Worm (Caenorhabditis elegans): ENCODE data around the gene mel-32.

mel-32 gene

DNA sequence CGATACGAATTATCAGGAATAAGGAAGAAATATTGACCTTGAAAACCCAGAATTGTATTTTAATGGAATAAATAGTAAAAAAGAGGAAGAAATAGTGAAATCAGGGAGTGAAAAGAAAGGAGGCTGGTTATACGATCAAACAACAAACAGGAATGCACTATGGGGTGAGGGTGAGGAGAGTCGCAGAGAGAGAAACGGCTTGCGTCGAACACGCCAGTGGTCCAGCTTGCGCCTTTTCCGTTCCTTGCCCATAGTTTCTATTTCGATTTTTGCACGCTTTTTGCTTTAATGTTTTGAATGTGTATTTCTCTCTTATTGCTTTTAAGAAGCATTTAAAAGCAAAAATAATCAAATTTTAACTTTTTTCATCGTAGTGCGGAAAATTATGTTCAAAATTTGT, 10.9 kb upstream of the mel-32 start:
- TF ChIP-seq Y5F2A.4 (GFP tag; optimal IDR thresholded peaks at IDR 0.05) (no peak), F44E2.7 (GFP tag; IDR thresholded peaks at IDR 0.05) (no peak), spr-1 (tag; optimal IDR thresholded peaks at IDR 0.05) (peak; percentile 80), snpc-1.2 (GFP tag; IDR thresholded peaks at IDR 0.05) (no peak), madf-9 (GFP tag; conservative IDR thresholded peaks at IDR 0.05) (0 out of 2 replicates have a peak, but pooled peaks have one; percentile 34), ZK337.2 (GFP tag; IDR thresholded peaks at IDR 0.05) (no peak), sdz-12 (GFP tag; optimal IDR thresholded peaks at IDR 0.05) (no peak), tra-1 (GFP tag; IDR thresholded peaks at IDR 0.05) (peak; percentile 43; the same call in 1 of the 2 replicates), daf-12 (tag; optimal IDR thresholded peaks at IDR 0.05) (no peak), zfp-2 (tag; optimal IDR thresholded peaks at IDR 0.05) (no peak), unc-62 (GFP tag; optimal IDR thresholded peaks at IDR 0.05 in 1 of 2) (peak in 1 of 2 experiments; percentile 65), unc-62 (tag; optimal IDR thresholded peaks at IDR 0.05) (no peak), tag-97 (GFP tag; IDR thresholded peaks at IDR 0.05) (no peak), ces-1 (GFP tag; optimal IDR thresholded peaks at IDR 0.05) (no peak), mes-2 (tag; optimal IDR thresholded peaks at IDR 0.05; ENCODE audit: poor library complexity, severe bottlenecking) (peak; percentile 93), lin-38 (GFP tag; IDR thresholded peaks at IDR 0.05) (peak; percentile 83), fos-1 (tag; optimal IDR thresholded peaks at IDR 0.05) (no peak), ztf-11 (tag; optimal IDR thresholded peaks at IDR 0.05) (no peak), dmd-6 (GFP tag; IDR thresholded peaks at IDR 0.05) (peak; percentile 65), nhr-76 (tag; optimal IDR thresholded peaks at IDR 0.05) (no peak), lin-15B (tag; optimal IDR thresholded peaks at IDR 0.05) (no peak), nhr-25 (tag; optimal IDR thresholded peaks at IDR 0.05; ENCODE audit: borderline replicate concordance, insufficient read depth) (peak; percentile 60), lin-29 (GFP tag; IDR thresholded peaks at IDR 0.05) (no peak), hlh-11 (tag; optimal IDR thresholded peaks at IDR 0.05) (peak; percentile 82), gei-8 (GFP tag; optimal IDR thresholded peaks at IDR 0.05) (no peak), aha-1 (tag) (peak; percentile 98), R02D3.7 (tag; optimal IDR thresholded peaks at IDR 0.05) (no peak), F37D6.2 (tag; optimal IDR thresholded peaks at IDR 0.05) (no peak), nhr-77 (tag; optimal IDR thresholded peaks at IDR 0.05) (peak; percentile 72), nhr-10 (tag; optimal IDR thresholded peaks at IDR 0.05) (no peak), nhr-102 (tag; optimal IDR thresholded peaks at IDR 0.05) (peak; percentile 8), nhr-6 (tag; optimal IDR thresholded peaks at IDR 0.05) (peak; percentile 88), F49E8.2 (tag; optimal IDR thresholded peaks at IDR 0.05; ENCODE audit: borderline replicate concordance) (no peak), zfp-3 (GFP tag; conservative IDR thresholded peaks at IDR 0.05) (no peak), mxl-2 (GFP tag; conservative IDR thresholded peaks at IDR 0.05) (no peak), nhr-111 (GFP tag; optimal IDR thresholded peaks at IDR 0.05) (no peak), ceh-82 (tag; optimal IDR thresholded peaks at IDR 0.05) (no peak), cey-2 (tag; optimal IDR thresholded peaks at IDR 0.05; ENCODE audit: borderline replicate concordance, insufficient read depth) (no peak), hlh-30 (tag; optimal IDR thresholded peaks at IDR 0.05; ENCODE audit: insufficient read depth) (peak; percentile 72), ZK546.5 (tag; optimal IDR thresholded peaks at IDR 0.05) (no peak), saeg-2 (GFP tag; IDR thresholded peaks at IDR 0.05) (no peak), lin-1 (GFP tag; IDR thresholded peaks at IDR 0.05) (peak; percentile 66), aly-2 (tag; optimal IDR thresholded peaks at IDR 0.05) (no peak), lin-39 (tag; optimal IDR thresholded peaks at IDR 0.05) (no peak), zip-2 (tag; optimal IDR thresholded peaks at IDR 0.05) (peak; percentile 39), egl-43 (GFP tag; IDR thresholded peaks at IDR 0.05) (no peak), pha-4 (GFP tag; IDR thresholded peaks at IDR 0.05) (peak; percentile 52; the same call in 1 of the 2 replicates), pha-4 (tag; optimal IDR thresholded peaks at IDR 0.05) (no peak), lim-7 (GFP tag; IDR thresholded peaks at IDR 0.05) (no peak), hmg-1.1 (GFP tag; IDR thresholded peaks at IDR 0.05) (peak; percentile 78), dmd-8 (GFP tag; IDR thresholded peaks at IDR 0.05) (no peak), lir-3 (tag; optimal IDR thresholded peaks at IDR 0.05) (no peak)
